Fruit fly (Drosophila melanogaster) whole organism, embryonic: ENCODE results near the gene Cdc50.
A peak's percentile ranks its signal among the peaks of the same experiment; 100 is the strongest.

Source experiments
- Abd-B ChIP-seq: fragments of 200-800 bp; sonication (Bioruptor generic); optimal IDR thresholded peaks from 2 replicates; lab custom pipeline; 2018; ENCODE audit warnings: missing biosample characterization, mild to moderate bottlenecking, missing genetic modification characterization, moderate library complexity
- Bgb ChIP-seq: fragments of 200-800 bp; sonication (Bioruptor generic); IDR thresholded peaks from 2 replicates; pipeline ENCODE4 v1.3.6; 2022; ENCODE audit warnings: missing biosample characterization, missing genetic modification characterization; ENCODE audit not compliant: partially characterized antibody
- CG12299 ChIP-seq: fragments of 200-800 bp; sonication (Bioruptor generic); optimal IDR thresholded peaks from 2 replicates; lab custom pipeline; 2018; ENCODE audit warnings: missing biosample characterization, mild to moderate bottlenecking, missing genetic modification characterization
- CG13123 ChIP-seq: fragments of 200-800 bp; sonication (Bioruptor generic); optimal IDR thresholded peaks from 2 replicates; lab custom pipeline; 2016; ENCODE audit warnings: missing biosample characterization, missing genetic modification characterization
- CG13287 ChIP-seq: fragments of 200-800 bp; sonication (Bioruptor generic); IDR thresholded peaks from 2 replicates; pipeline ENCODE4 v1.3.6; 2022; ENCODE audit warnings: missing biosample characterization, missing genetic modification characterization; ENCODE audit not compliant: partially characterized antibody
- CG17568 ChIP-seq: fragments of 200-800 bp; sonication (Bioruptor generic); optimal IDR thresholded peaks from 2 replicates; lab custom pipeline; 2018; ENCODE audit warnings: missing biosample characterization, mild to moderate bottlenecking, missing genetic modification characterization, moderate library complexity
- CG18262 ChIP-seq: fragments of 200-800 bp; optimal IDR thresholded peaks from 3 replicates; lab custom pipeline; 2019; ENCODE audit warnings: missing biosample characterization, mild to moderate bottlenecking, missing genetic modification characterization, moderate library complexity
- CG30020 ChIP-seq: fragments of 200-800 bp; optimal IDR thresholded peaks from 2 replicates; lab custom pipeline; 2019; ENCODE audit warnings: missing biosample characterization, mild to moderate bottlenecking, missing genetic modification characterization, moderate library complexity
- CG32532 ChIP-seq: fragments of 200-800 bp; sonication (Bioruptor generic); IDR thresholded peaks from 2 replicates; pipeline ENCODE4 v1.3.6; 2022; ENCODE audit warnings: missing biosample characterization, missing genetic modification characterization
- CG4360 ChIP-seq: fragments of 200-800 bp; sonication (Bioruptor generic); IDR thresholded peaks from 2 replicates; pipeline ENCODE4 v1.3.6; 2022; ENCODE audit warnings: missing biosample characterization, missing genetic modification characterization
- CG4404 ChIP-seq: fragments of 200-800 bp; sonication (Bioruptor generic); IDR thresholded peaks from 2 replicates; pipeline ENCODE4 v1.3.6; 2022; ENCODE audit warnings: missing biosample characterization, missing genetic modification characterization
- CG4707 ChIP-seq: fragments of 200-800 bp; sonication (Bioruptor generic); optimal IDR thresholded peaks from 2 replicates; lab custom pipeline; 2018; ENCODE audit warnings: missing biosample characterization, mild to moderate bottlenecking, missing genetic modification characterization, moderate library complexity
- CG6272 ChIP-seq: fragments of 200-800 bp; sonication (Bioruptor generic); IDR thresholded peaks from 2 replicates; pipeline ENCODE4 v1.3.6; 2022; ENCODE audit warnings: missing biosample characterization, missing genetic modification characterization
- CG7372 ChIP-seq: fragments of 200-800 bp; sonication (Bioruptor generic); IDR thresholded peaks from 2 replicates; pipeline ENCODE4 v1.3.6; 2022; ENCODE audit warnings: missing biosample characterization, missing genetic modification characterization
- CG7745 ChIP-seq: fragments of 200-800 bp; sonication (Bioruptor generic); optimal IDR thresholded peaks from 2 replicates; lab custom pipeline; 2018; ENCODE audit warnings: missing biosample characterization, mild to moderate bottlenecking, missing genetic modification characterization, moderate library complexity
- CG9797 ChIP-seq: fragments of 200-800 bp; sonication (Bioruptor generic); optimal IDR thresholded peaks from 3 replicates; lab custom pipeline; 2018; ENCODE audit warnings: missing biosample characterization, mild to moderate bottlenecking, missing genetic modification characterization
- CG9876 ChIP-seq: fragments of 200-800 bp; sonication (Bioruptor generic); optimal IDR thresholded peaks from 2 replicates; lab custom pipeline; 2016; ENCODE audit warnings: missing biosample characterization, missing genetic modification characterization
- D19B ChIP-seq: fragments of 200-800 bp; sonication (Bioruptor generic); optimal IDR thresholded peaks from 2 replicates; lab custom pipeline; 2017; ENCODE audit warnings: missing biosample characterization, mild to moderate bottlenecking, missing genetic modification characterization
- Ets65A ChIP-seq: fragments of 200-800 bp; sonication (Bioruptor generic); peaks from one replicate; lab custom pipeline; 2016; ENCODE audit warnings: missing biosample characterization, missing genetic modification characterization
- Fer1 ChIP-seq: fragments of 200-800 bp; sonication (Bioruptor generic); optimal IDR thresholded peaks from 2 replicates; lab custom pipeline; 2017; ENCODE audit warnings: missing biosample characterization, mild to moderate bottlenecking, missing genetic modification characterization
- Fer2 ChIP-seq: fragments of 200-800 bp; sonication (Bioruptor generic); optimal IDR thresholded peaks from 2 replicates; lab custom pipeline; 2018; ENCODE audit warnings: missing biosample characterization, mild to moderate bottlenecking, missing genetic modification characterization, moderate library complexity
- Fer3 ChIP-seq: fragments of 200-800 bp; sonication (Bioruptor generic); optimal IDR thresholded peaks from 2 replicates; lab custom pipeline; 2018; ENCODE audit warnings: missing biosample characterization, mild to moderate bottlenecking, missing genetic modification characterization, moderate library complexity
- Gsc ChIP-seq: fragments of 200-800 bp; sonication (Bioruptor generic); IDR thresholded peaks from 2 replicates; pipeline ENCODE4 v1.3.6; 2022; ENCODE audit warnings: missing biosample characterization, missing genetic modification characterization
- HLH3B ChIP-seq: fragments of 200-800 bp; sonication (Bioruptor generic); IDR thresholded peaks from 2 replicates; pipeline ENCODE4 v1.3.6; 2022; ENCODE audit warnings: missing biosample characterization, missing genetic modification characterization
- Hand ChIP-seq: fragments of 200-800 bp; sonication (Bioruptor generic); optimal IDR thresholded peaks from 2 replicates; lab custom pipeline; 2017; ENCODE audit warnings: mild to moderate bottlenecking, missing biosample characterization, missing genetic modification reagents, missing genetic modification characterization
- HmgZ ChIP-seq: fragments of 200-800 bp; sonication (Bioruptor generic); optimal IDR thresholded peaks from 2 replicates; lab custom pipeline; 2018; ENCODE audit warnings: missing biosample characterization, mild to moderate bottlenecking, missing genetic modification characterization
- Hr3 ChIP-seq: fragments of 200-800 bp; sonication (Bioruptor generic); optimal IDR thresholded peaks from 3 replicates; lab custom pipeline; 2016; ENCODE audit warnings: missing biosample characterization, missing genetic modification characterization
- Hsf ChIP-seq: fragments of 200-800 bp; sonication (Bioruptor generic); optimal IDR thresholded peaks from 3 replicates; lab custom pipeline; 2016; ENCODE audit warnings: missing biosample characterization, missing genetic modification characterization
- Max ChIP-seq: fragments of 200-800 bp; sonication (Bioruptor generic); optimal IDR thresholded peaks from 2 replicates; lab custom pipeline; 2016; ENCODE audit warnings: missing biosample characterization, mild to moderate bottlenecking, missing genetic modification characterization
- Med ChIP-seq: fragments of 200-800 bp; sonication (Bioruptor generic); peaks from one replicate; lab custom pipeline; 2016; ENCODE audit warnings: missing biosample characterization, missing genetic modification characterization, mild to moderate bottlenecking, inconsistent platforms, moderate library complexity
- Nf-YC ChIP-seq: fragments of 200-800 bp; optimal IDR thresholded peaks from 3 replicates; lab custom pipeline; 2019; ENCODE audit warnings: missing biosample characterization, mild to moderate bottlenecking, missing genetic modification characterization, moderate library complexity
- Xbp1 ChIP-seq: fragments of 200-800 bp; sonication (Bioruptor generic); optimal IDR thresholded peaks from 3 replicates; lab custom pipeline; 2016; ENCODE audit warnings: missing biosample characterization, mild to moderate bottlenecking, missing genetic modification characterization
- br ChIP-seq: fragments of >200 bp; optimal IDR thresholded peaks from 2 replicates; lab custom pipeline; 2017
- bsh ChIP-seq, 2 experiments: fragments of 200-800 bp; sonication (Bioruptor generic); optimal IDR thresholded peaks; 2 replicates each; lab custom pipeline; 2017 to 2018; ENCODE audit warnings: mild to moderate bottlenecking in 2 of 2, missing biosample characterization in 2 of 2, missing genetic modification characterization in 2 of 2, moderate library complexity in 1 of 2
- cas ChIP-seq: fragments of 200-800 bp; sonication (Bioruptor generic); IDR thresholded peaks from 2 replicates; pipeline ENCODE4 v1.3.6; 2022; ENCODE audit warnings: missing biosample characterization, missing genetic modification characterization
- cwo ChIP-seq: fragments of 200-800 bp; sonication (Bioruptor generic); optimal IDR thresholded peaks from 3 replicates; lab custom pipeline; 2017; ENCODE audit warnings: missing biosample characterization, missing genetic modification characterization, mild to moderate bottlenecking, moderate library complexity, missing genetic modification reagents
- dmrt11E ChIP-seq: fragments of 200-800 bp; sonication (Bioruptor generic); optimal IDR thresholded peaks from 3 replicates; lab custom pipeline; 2018; ENCODE audit warnings: missing biosample characterization, mild to moderate bottlenecking, missing genetic modification characterization, moderate library complexity
- dmrt99B ChIP-seq: fragments of 200-800 bp; sonication (Bioruptor generic); optimal IDR thresholded peaks from 2 replicates; lab custom pipeline; 2018; ENCODE audit warnings: missing biosample characterization, mild to moderate bottlenecking, missing genetic modification characterization, moderate library complexity
- gsb ChIP-seq: fragments of 200-800 bp; sonication (Bioruptor generic); IDR thresholded peaks from 2 replicates; pipeline ENCODE4 v1.3.6; 2022; ENCODE audit warnings: missing biosample characterization, missing genetic modification characterization
- jing ChIP-seq: fragments of 200-800 bp; sonication (Bioruptor generic); optimal IDR thresholded peaks from 2 replicates; lab custom pipeline; 2018; ENCODE audit warnings: missing biosample characterization, mild to moderate bottlenecking, missing genetic modification characterization
- lbe ChIP-seq: fragments of 200-800 bp; sonication (Bioruptor generic); optimal IDR thresholded peaks from 2 replicates; lab custom pipeline; 2016; ENCODE audit warnings: missing biosample characterization, mild to moderate bottlenecking, missing genetic modification characterization
- luna ChIP-seq: fragments of 200-800 bp; sonication (Bioruptor generic); optimal IDR thresholded peaks from 2 replicates; lab custom pipeline; 2016; ENCODE audit warnings: missing biosample characterization, missing genetic modification characterization
- nerfin-1 ChIP-seq: fragments of 200-800 bp; sonication (Bioruptor generic); optimal IDR thresholded peaks from 3 replicates; lab custom pipeline; 2019; ENCODE audit warnings: missing biosample characterization, mild to moderate bottlenecking, missing genetic modification characterization, moderate library complexity
- pum ChIP-seq: fragments of 200-800 bp; sonication (Bioruptor generic); optimal IDR thresholded peaks from 2 replicates; lab custom pipeline; 2016; ENCODE audit warnings: missing biosample characterization, missing genetic modification characterization
- sd ChIP-seq: fragments of 200-800 bp; sonication (Bioruptor generic); optimal IDR thresholded peaks from 3 replicates; lab custom pipeline; 2018; ENCODE audit warnings: missing biosample characterization, mild to moderate bottlenecking, missing genetic modification characterization, moderate library complexity
- sob ChIP-seq: fragments of 200-800 bp; sonication (Bioruptor generic); IDR thresholded peaks from 2 replicates; pipeline ENCODE4 v1.3.6; 2022; ENCODE audit warnings: missing biosample characterization, missing genetic modification characterization
- tap ChIP-seq: fragments of 200-800 bp; optimal IDR thresholded peaks from 3 replicates; lab custom pipeline; 2019; ENCODE audit warnings: missing biosample characterization, mild to moderate bottlenecking, missing genetic modification characterization, moderate library complexity
- tgo ChIP-seq: fragments of 200-800 bp; sonication (Bioruptor generic); IDR thresholded peaks from 3 replicates; pipeline ENCODE4 v1.3.6; 2022; ENCODE audit warnings: missing biosample characterization, missing genetic modification characterization
- trem ChIP-seq: fragments of 200-800 bp; optimal IDR thresholded peaks from 3 replicates; lab custom pipeline; 2019; ENCODE audit warnings: missing biosample characterization, mild to moderate bottlenecking, missing genetic modification characterization, moderate library complexity
- twi ChIP-seq: fragments of 200-800 bp; optimal IDR thresholded peaks from 2 replicates; lab custom pipeline; 2019; ENCODE audit warnings: missing biosample characterization, mild to moderate bottlenecking, missing genetic modification characterization, moderate library complexity

Gene Cdc50

DNA sequence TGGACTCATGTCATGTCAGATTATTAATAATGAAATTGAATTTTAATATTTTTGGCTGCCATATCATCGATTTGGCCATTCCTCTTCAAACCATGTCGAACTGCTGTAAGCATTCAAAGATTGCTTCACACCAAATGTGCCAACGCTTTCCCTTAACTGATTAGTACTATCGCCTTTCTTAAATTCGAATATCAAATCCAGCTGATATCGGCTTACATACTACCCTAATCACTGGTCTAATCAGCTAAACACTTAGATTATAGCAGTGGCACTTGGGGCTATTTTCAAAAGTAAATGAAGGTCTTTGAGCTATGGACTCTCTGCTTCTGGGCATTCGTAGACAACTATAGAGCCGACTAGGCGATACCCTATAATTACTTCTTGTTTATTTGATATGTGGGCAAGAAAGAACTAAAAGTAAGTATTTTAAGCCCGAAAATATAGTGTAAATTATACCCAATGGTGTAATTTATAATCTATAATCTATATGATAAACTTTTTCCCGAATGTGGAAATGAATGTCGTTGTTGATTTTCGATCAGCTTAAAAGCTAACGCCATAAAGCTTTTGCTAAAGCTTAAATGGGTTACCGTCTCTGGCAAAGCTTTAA is 37.2 kb downstream of the Cdc50 start (continued):
- TF ChIP-seq nerfin-1 = peak; percentile 38
- no peak for TF ChIP-seq dmrt11E (tag; lab: Kevin White, UChicago)
- peak; percentile 60; the same call in 1 of the 2 replicates for TF ChIP-seq CG6272 (GFP tag; lab: Robert Waterston, UW)
- peak; percentile 79 for TF ChIP-seq cwo (GFP tag; lab: Kevin White, UChicago)
- no peak for TF ChIP-seq cas (GFP tag; lab: Robert Waterston, UW)
- TF ChIP-seq CG32532 (GFP tag; lab: Robert Waterston, UW) = peak; percentile 87
- peak; percentile 69 for TF ChIP-seq gsb (GFP tag; lab: Robert Waterston, UW)
- TF ChIP-seq jing (GFP tag; lab: Kevin White, UChicago) = peak; percentile 49
- TF ChIP-seq CG7372 (GFP tag; lab: Robert Waterston, UW) = 0 out of 2 replicates have a peak, but pooled peaks have one; percentile 26
- peak; percentile 80 for TF ChIP-seq Xbp1 (GFP tag; lab: Kevin White, UChicago)
- TF ChIP-seq pum (GFP tag; lab: Kevin White, UChicago) = peak; percentile 36
- peak; percentile 46 for TF ChIP-seq CG12299 (tag; lab: Kevin White, UChicago)
- TF ChIP-seq D19B (GFP tag; lab: Kevin White, UChicago) = peak; percentile 98
- peak; percentile 22 for TF ChIP-seq trem (tag; lab: Kevin White, UChicago)
- TF ChIP-seq Abd-B (GFP tag; lab: Kevin White, UChicago) = peak; percentile 63
- TF ChIP-seq br = no peak
- peak; percentile 86 for TF ChIP-seq dmrt99B (tag; lab: Kevin White, UChicago)
- TF ChIP-seq tgo (GFP tag; lab: Robert Waterston, UW) = peak; percentile 84
- no peak for TF ChIP-seq CG18262 (tag; lab: Kevin White, UChicago)
- peak; percentile 4 for TF ChIP-seq Fer2 (tag; lab: Kevin White, UChicago)
- no peak for TF ChIP-seq CG9876 (GFP tag; lab: Kevin White, UChicago)
- no peak for TF ChIP-seq luna (GFP tag; lab: Kevin White, UChicago)
- no peak; the same call in 1 of the 2 replicates for TF ChIP-seq CG13287 (GFP tag; lab: Robert Waterston, UW)
- no peak for TF ChIP-seq CG30020 (tag; lab: Kevin White, UChicago)
- peak; percentile 65 for TF ChIP-seq Hand
- TF ChIP-seq lbe = peak; percentile 4
- TF ChIP-seq CG4404 = 0 out of 2 replicates have a peak, but pooled peaks have one; percentile 11
- TF ChIP-seq CG13123 (GFP tag; lab: Kevin White, UChicago) = no peak
- TF ChIP-seq twi (tag; lab: Kevin White, UChicago) = no peak
- TF ChIP-seq Bgb (GFP tag; lab: Robert Waterston, UW) = no peak
- TF ChIP-seq tap (tag; lab: Kevin White, UChicago) = no peak
- TF ChIP-seq Max (GFP tag; lab: Kevin White, UChicago) = peak; percentile 77
- TF ChIP-seq Med (GFP tag; lab: Kevin White, UChicago) = peak; percentile 94
- TF ChIP-seq HLH3B (GFP tag; lab: Robert Waterston, UW) = peak; percentile 83
- TF ChIP-seq CG7745 = no peak
- peak; percentile 69 for TF ChIP-seq Hr3 (GFP tag; lab: Kevin White, UChicago)
- TF ChIP-seq Fer3 (tag; lab: Kevin White, UChicago) = peak; percentile 84
- no peak for TF ChIP-seq Nf-YC (tag; lab: Kevin White, UChicago)
- TF ChIP-seq HmgZ (tag; lab: Kevin White, UChicago) = peak; percentile 81
- peak in 1 of 2 experiments; percentile 80 for TF ChIP-seq bsh (GFP tag; optimal IDR thresholded peaks at IDR 0.05; lab: Kevin White, UChicago)
- TF ChIP-seq Gsc (GFP tag; lab: Robert Waterston, UW) = no peak
- TF ChIP-seq Fer1 (GFP tag; lab: Kevin White, UChicago) = peak; percentile 85
- TF ChIP-seq CG4707 = peak; percentile 48
- TF ChIP-seq CG9797 (GFP tag; lab: Kevin White, UChicago) = no peak
- TF ChIP-seq CG17568 (GFP tag; lab: Kevin White, UChicago) = no peak
- TF ChIP-seq Hsf (GFP tag; lab: Kevin White, UChicago) = peak; percentile 71
- TF ChIP-seq sob (GFP tag; lab: Robert Waterston, UW) = peak; percentile 90
- peak; percentile 65 for TF ChIP-seq sd (tag; lab: Kevin White, UChicago)
- TF ChIP-seq CG4360 = no peak
- TF ChIP-seq Ets65A (GFP tag; lab: Kevin White, UChicago) = peak; percentile 62
